Fruit fly (Drosophila melanogaster) whole organism, adult: Measurements from ENCODE around the gene CycG.
A peak's percentile ranks its signal among the peaks of the same experiment; 100 is the strongest.

Experiments
- CG11617 ChIP-seq: fragments of 200-800 bp; sonication (Bioruptor generic); optimal IDR thresholded peaks from 2 replicates; lab custom pipeline; 2017; ENCODE audit warnings: mild to moderate bottlenecking, missing biosample characterization, missing genetic modification reagents, missing genetic modification characterization
- CG12768 ChIP-seq: fragments of 200-800 bp; sonication (Bioruptor generic); optimal IDR thresholded peaks from 2 replicates; lab custom pipeline; 2017; ENCODE audit warnings: missing biosample characterization, missing genetic modification characterization, mild to moderate bottlenecking, moderate library complexity, missing genetic modification reagents
- CG14711 ChIP-seq: fragments of 200-800 bp; sonication (Bioruptor generic); optimal IDR thresholded peaks from 2 replicates; lab custom pipeline; 2018; ENCODE audit warnings: missing biosample characterization, mild to moderate bottlenecking, missing genetic modification characterization, moderate library complexity
- CG1620 ChIP-seq: fragments of 200-800 bp; sonication (Bioruptor generic); optimal IDR thresholded peaks from 2 replicates; lab custom pipeline; 2016; ENCODE audit warnings: missing biosample characterization, missing genetic modification characterization
- CG33017 ChIP-seq: fragments of 200-800 bp; sonication (Bioruptor generic); optimal IDR thresholded peaks from 2 replicates; lab custom pipeline; 2018; ENCODE audit warnings: missing biosample characterization, mild to moderate bottlenecking, missing genetic modification characterization, moderate library complexity
- CG5204 ChIP-seq: fragments of 200-800 bp; sonication (Bioruptor generic); optimal IDR thresholded peaks from 2 replicates; lab custom pipeline; 2016; ENCODE audit warnings: missing biosample characterization, missing genetic modification characterization
- CG7045 ChIP-seq: fragments of 200-800 bp; sonication (Bioruptor generic); optimal IDR thresholded peaks from 2 replicates; lab custom pipeline; 2017; ENCODE audit warnings: missing biosample characterization, mild to moderate bottlenecking, missing genetic modification characterization
- CG7101 ChIP-seq: fragments of 200-800 bp; sonication (Bioruptor generic); optimal IDR thresholded peaks from 2 replicates; lab custom pipeline; 2018; ENCODE audit warnings: missing biosample characterization, mild to moderate bottlenecking, missing genetic modification characterization, moderate library complexity
- Clk ChIP-seq: fragments of 200-800 bp; sonication (Bioruptor generic); optimal IDR thresholded peaks from 2 replicates; lab custom pipeline; 2017; ENCODE audit warnings: missing biosample characterization, missing genetic modification characterization
- Crg-1 ChIP-seq: fragments of 200-800 bp; sonication (Bioruptor generic); optimal IDR thresholded peaks from 2 replicates; lab custom pipeline; 2016; ENCODE audit warnings: missing biosample characterization, missing genetic modification characterization
- Hr96 ChIP-seq: fragments of 200-800 bp; sonication (Bioruptor generic); optimal IDR thresholded peaks from 2 replicates; lab custom pipeline; 2016; ENCODE audit warnings: missing biosample characterization, missing genetic modification characterization
- Mnt ChIP-seq: fragments of 200-800 bp; sonication (Bioruptor generic); optimal IDR thresholded peaks from 2 replicates; lab custom pipeline; 2016; ENCODE audit warnings: missing biosample characterization, mild to moderate bottlenecking, missing genetic modification characterization
- bab1 ChIP-seq: fragments of 200-800 bp; sonication (Bioruptor generic); optimal IDR thresholded peaks from 3 replicates; lab custom pipeline; 2019; ENCODE audit warnings: missing biosample characterization, mild to moderate bottlenecking, missing genetic modification characterization, moderate library complexity
- cic ChIP-seq: fragments of 200-800 bp; sonication (Bioruptor generic); optimal IDR thresholded peaks from 2 replicates; lab custom pipeline; 2017; ENCODE audit warnings: missing biosample characterization, mild to moderate bottlenecking, missing genetic modification characterization, moderate library complexity
- cnc ChIP-seq, 2 experiments: fragments of >200 bp; optimal IDR thresholded peaks; 2 replicates each; lab custom pipeline; 2017
- kay ChIP-seq: fragments of 200-800 bp; sonication (Bioruptor generic); peaks from one replicate; lab custom pipeline; 2016; ENCODE audit warnings: missing biosample characterization, missing genetic modification characterization, borderline replicate concordance
- ovo ChIP-seq: fragments of 200-800 bp; sonication (Bioruptor generic); optimal IDR thresholded peaks from 2 replicates; lab custom pipeline; 2016; ENCODE audit warnings: missing biosample characterization, missing genetic modification characterization
- pad ChIP-seq: fragments of 200-800 bp; sonication (Bioruptor generic); optimal IDR thresholded peaks from 3 replicates; lab custom pipeline; 2017; ENCODE audit warnings: missing biosample characterization, missing genetic modification characterization, mild to moderate bottlenecking, moderate library complexity, missing genetic modification reagents
- tj ChIP-seq: fragments of 200-800 bp; sonication (Bioruptor generic); optimal IDR thresholded peaks from 3 replicates; lab custom pipeline; 2017; ENCODE audit warnings: missing biosample characterization, mild to moderate bottlenecking, missing genetic modification characterization, moderate library complexity
- toe ChIP-seq: fragments of 200-800 bp; sonication (Bioruptor generic); optimal IDR thresholded peaks from 2 replicates; lab custom pipeline; 2016; ENCODE audit warnings: missing biosample characterization, missing genetic modification characterization

CycG gene

dm6 chr3R:31612564-31612963 lies at the start of gene CycG:
Gene CycG, minus strand, starts transcription at chr3R:31612664.
- TF ChIP-seq Mnt (GFP tag; lab: Kevin White, UChicago) (no peak), CG1620 (GFP tag; lab: Kevin White, UChicago) (no peak), CG7101 (tag; lab: Kevin White, UChicago) (no peak), Crg-1 (GFP tag; lab: Kevin White, UChicago) (no peak), CG7045 (GFP tag; lab: Kevin White, UChicago) (no peak), ovo (GFP tag; lab: Kevin White, UChicago) (no peak), cic (GFP tag; lab: Kevin White, UChicago) (no peak), pad (GFP tag; lab: Kevin White, UChicago) (no peak), tj (GFP tag; lab: Kevin White, UChicago) (no peak), CG5204 (GFP tag; lab: Kevin White, UChicago) (no peak), kay (GFP tag; lab: Kevin White, UChicago) (no peak), Hr96 (GFP tag; lab: Kevin White, UChicago) (no peak), bab1 (GFP tag; lab: Kevin White, UChicago) (no peak)

dm6 chr3R:31636501-31636900 lies 24.0 kb upstream of the CycG start:
- no peak for TF ChIP-seq CG33017
- no peak for TF ChIP-seq Clk
- peak; percentile 30 for TF ChIP-seq CG5204 (GFP tag; lab: Kevin White, UChicago)

- no peak for TF ChIP-seq CG33017
- TF ChIP-seq toe, result no peak
- TF ChIP-seq cic (GFP tag; lab: Kevin White, UChicago), result no peak
- TF ChIP-seq CG14711 (tag; lab: Kevin White, UChicago), result no peak
- no peak for TF ChIP-seq ovo (GFP tag; lab: Kevin White, UChicago)
- no peak for TF ChIP-seq CG7101 (tag; lab: Kevin White, UChicago)
- TF ChIP-seq cnc (optimal IDR thresholded peaks at IDR 0.05; lab: Kevin White, UChicago), result no peak
- no peak for TF ChIP-seq CG1620 (GFP tag; lab: Kevin White, UChicago)
Measured at dm6 chr3R:31632316-31632715, 19.9 kb upstream of the CycG start.

- TF ChIP-seq Hr96 (GFP tag; lab: Kevin White, UChicago) (no peak), toe (no peak), CG1620 (GFP tag; lab: Kevin White, UChicago) (no peak), CG33017 (no peak), Crg-1 (GFP tag; lab: Kevin White, UChicago) (no peak), cnc (optimal IDR thresholded peaks at IDR 0.05; lab: Kevin White, UChicago) (no peak), kay (GFP tag; lab: Kevin White, UChicago) (no peak)
Measured at dm6 chr3R:31630376-31630775, 17.9 kb upstream of the CycG start.

- TF ChIP-seq CG14711 (tag; lab: Kevin White, UChicago) (no peak), cnc (optimal IDR thresholded peaks at IDR 0.05; lab: Kevin White, UChicago) (no peak), CG1620 (GFP tag; lab: Kevin White, UChicago) (no peak), Hr96 (GFP tag; lab: Kevin White, UChicago) (no peak), CG33017 (no peak), tj (GFP tag; lab: Kevin White, UChicago) (no peak), bab1 (GFP tag; lab: Kevin White, UChicago) (no peak), Crg-1 (GFP tag; lab: Kevin White, UChicago) (no peak), CG7101 (tag; lab: Kevin White, UChicago) (no peak), Clk (no peak), Mnt (GFP tag; lab: Kevin White, UChicago) (no peak), CG5204 (GFP tag; lab: Kevin White, UChicago) (no peak), CG12768 (GFP tag; lab: Kevin White, UChicago) (no peak)
Measured at dm6 chr3R:31627186-31627585, 14.7 kb upstream of the CycG start.

- TF ChIP-seq ovo (GFP tag; lab: Kevin White, UChicago) (no peak), CG7101 (tag; lab: Kevin White, UChicago) (no peak)
Measured at dm6 chr3R:31626237-31626636, 13.8 kb upstream of the CycG start.

- TF ChIP-seq Hr96 (GFP tag; lab: Kevin White, UChicago), result no peak
- no peak for TF ChIP-seq CG1620 (GFP tag; lab: Kevin White, UChicago)
- no peak for TF ChIP-seq bab1 (GFP tag; lab: Kevin White, UChicago)
Measured at dm6 chr3R:31622648-31623047, 10.2 kb upstream of the CycG start.

dm6 chr3R:31621814-31622213 lies 9.3 kb upstream of the CycG start, which contains the start of gene kek6:
Gene kek6, plus strand, starts transcription at chr3R:31622136.
- TF ChIP-seq CG7045 (GFP tag; lab: Kevin White, UChicago) (no peak), CG5204 (GFP tag; lab: Kevin White, UChicago) (no peak), kay (GFP tag; lab: Kevin White, UChicago) (no peak), bab1 (GFP tag; lab: Kevin White, UChicago) (no peak), cic (GFP tag; lab: Kevin White, UChicago) (no peak), CG14711 (tag; lab: Kevin White, UChicago) (no peak), CG1620 (GFP tag; lab: Kevin White, UChicago) (no peak), tj (GFP tag; lab: Kevin White, UChicago) (no peak), cnc (optimal IDR thresholded peaks at IDR 0.05; lab: Kevin White, UChicago) (no peak), CG33017 (no peak), CG11617 (GFP tag; lab: Kevin White, UChicago) (no peak), Hr96 (GFP tag; lab: Kevin White, UChicago) (no peak), ovo (GFP tag; lab: Kevin White, UChicago) (no peak), toe (no peak), Mnt (GFP tag; lab: Kevin White, UChicago) (no peak), Clk (no peak), CG7101 (tag; lab: Kevin White, UChicago) (no peak), Crg-1 (GFP tag; lab: Kevin White, UChicago) (no peak)
